Fruit fly (Drosophila melanogaster) whole organism, pupa: Measurements from ENCODE around the gene ND-20L.
A peak's percentile ranks its signal among the peaks of the same experiment; 100 is the strongest.

ENCODE experiments used
- CG10348 ChIP-seq: fragments of 200-800 bp; sonication (Bioruptor generic); IDR thresholded peaks from 2 replicates; pipeline ENCODE4 v1.3.6; 2022; ENCODE audit warnings: missing biosample characterization, missing genetic modification characterization
- CG12605 ChIP-seq: fragments of 200-800 bp; sonication (Bioruptor generic); IDR thresholded peaks from 2 replicates; pipeline ENCODE4 v1.3.6; 2022; ENCODE audit warnings: missing biosample characterization, missing genetic modification characterization
- CG13204 ChIP-seq: fragments of 200-800 bp; sonication (Bioruptor generic); optimal IDR thresholded peaks from 2 replicates; lab custom pipeline; 2018; ENCODE audit warnings: missing biosample characterization, mild to moderate bottlenecking, missing genetic modification characterization, moderate library complexity
- CG14655 ChIP-seq: fragments of 200-800 bp; sonication (Bioruptor generic); optimal IDR thresholded peaks from 3 replicates; lab custom pipeline; 2017; ENCODE audit warnings: mild to moderate bottlenecking, missing biosample characterization, missing genetic modification reagents, missing genetic modification characterization
- CG15710 ChIP-seq: fragments of 200-800 bp; sonication (Bioruptor generic); optimal IDR thresholded peaks from 2 replicates; lab custom pipeline; 2018; ENCODE audit warnings: missing biosample characterization, mild to moderate bottlenecking, missing genetic modification characterization, moderate library complexity
- CG17806 ChIP-seq: fragments of 200-800 bp; sonication (Bioruptor generic); optimal IDR thresholded peaks from 2 replicates; lab custom pipeline; 2018; ENCODE audit warnings: missing biosample characterization, mild to moderate bottlenecking, missing genetic modification characterization, moderate library complexity
- CG32121 ChIP-seq: fragments of 200-800 bp; sonication (Bioruptor generic); IDR thresholded peaks from 2 replicates; pipeline ENCODE4 v1.3.6; 2022; ENCODE audit warnings: missing biosample characterization, missing genetic modification characterization
- CG34367 ChIP-seq: fragments of 200-800 bp; sonication (Bioruptor generic); optimal IDR thresholded peaks from 2 replicates; lab custom pipeline; 2018; ENCODE audit warnings: missing biosample characterization, mild to moderate bottlenecking, missing genetic modification characterization
- CG4496 ChIP-seq: fragments of 200-800 bp; sonication (Bioruptor generic); IDR thresholded peaks from 3 replicates; pipeline ENCODE4 v1.3.6; 2022; ENCODE audit warnings: missing biosample characterization, missing genetic modification characterization
- CG8159 ChIP-seq: fragments of 200-800 bp; sonication (Bioruptor generic); optimal IDR thresholded peaks from 3 replicates; lab custom pipeline; 2018; ENCODE audit warnings: missing biosample characterization, mild to moderate bottlenecking, missing genetic modification characterization, moderate library complexity
- CG8301 ChIP-seq: fragments of 200-800 bp; sonication (Bioruptor generic); optimal IDR thresholded peaks from 2 replicates; lab custom pipeline; 2018; ENCODE audit warnings: missing biosample characterization, mild to moderate bottlenecking, missing genetic modification characterization
- CG9948 ChIP-seq: fragments of 200-800 bp; sonication (Bioruptor generic); optimal IDR thresholded peaks from 2 replicates; lab custom pipeline; 2018; ENCODE audit warnings: missing biosample characterization, mild to moderate bottlenecking, missing genetic modification characterization, moderate library complexity
- D1 ChIP-seq: fragments of 200-800 bp; sonication (Bioruptor generic); optimal IDR thresholded peaks from 2 replicates; lab custom pipeline; 2018; ENCODE audit warnings: missing biosample characterization, mild to moderate bottlenecking, missing genetic modification characterization, moderate library complexity
- EcR ChIP-seq: fragments of 200-800 bp; sonication (Bioruptor generic); optimal IDR thresholded peaks from 3 replicates; lab custom pipeline; 2019; ENCODE audit warnings: missing biosample characterization, missing genetic modification characterization, mild to moderate bottlenecking, moderate library complexity, missing genetic modification reagents
- Ets98B ChIP-seq: fragments of 200-800 bp; sonication (Bioruptor generic); IDR thresholded peaks from 2 replicates; pipeline ENCODE4 v1.3.6; 2022; ENCODE audit warnings: missing biosample characterization, missing genetic modification characterization
- Pif1A ChIP-seq: fragments of 200-800 bp; sonication (Bioruptor generic); optimal IDR thresholded peaks from 3 replicates; lab custom pipeline; 2016; ENCODE audit warnings: missing biosample characterization, missing genetic modification characterization
- Pif1B ChIP-seq: fragments of 200-800 bp; sonication (Bioruptor generic); optimal IDR thresholded peaks from 3 replicates; lab custom pipeline; 2016; ENCODE audit warnings: missing biosample characterization, missing genetic modification characterization
- Snoo ChIP-seq: fragments of 200-800 bp; sonication (Bioruptor generic); optimal IDR thresholded peaks from 3 replicates; lab custom pipeline; 2017; ENCODE audit warnings: missing biosample characterization, mild to moderate bottlenecking, missing genetic modification characterization, inconsistent platforms
- fd96Ca ChIP-seq: fragments of 200-800 bp; sonication (Bioruptor generic); IDR thresholded peaks from 3 replicates; pipeline ENCODE4 v1.3.6; 2022; ENCODE audit warnings: missing biosample characterization, missing genetic modification characterization
- gl ChIP-seq: fragments of 200-800 bp; sonication (Bioruptor generic); optimal IDR thresholded peaks from 2 replicates; lab custom pipeline; 2018; ENCODE audit warnings: missing biosample characterization, mild to moderate bottlenecking, missing genetic modification characterization
- rn ChIP-seq: fragments of 200-800 bp; sonication (Bioruptor generic); IDR thresholded peaks from 2 replicates; pipeline ENCODE4 v1.3.6; 2022; ENCODE audit warnings: missing biosample characterization, missing genetic modification characterization

ND-20L gene

DNA sequence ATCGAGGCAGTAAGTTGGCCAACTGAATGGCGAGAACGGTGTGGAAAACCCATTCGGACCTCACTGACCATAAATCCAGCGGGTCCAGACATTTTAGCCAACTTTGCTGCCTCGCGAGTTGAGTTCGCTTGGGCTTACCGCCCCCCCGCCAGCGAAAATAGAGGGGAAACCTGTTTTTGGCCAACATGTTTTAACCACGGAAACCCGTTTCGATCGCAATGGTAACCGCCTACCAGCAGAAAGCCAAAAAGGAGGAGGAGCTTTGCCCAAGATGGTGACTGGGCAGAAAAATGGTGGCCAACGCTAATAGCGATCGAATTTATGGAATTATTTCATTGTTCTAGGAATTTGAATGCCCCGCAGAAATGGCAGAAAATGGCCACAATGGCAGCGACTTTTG, 11.0 kb downstream of the ND-20L start:
- no peak for TF ChIP-seq CG32121 (GFP tag; lab: Robert Waterston, UW)
- TF ChIP-seq gl = peak; percentile 7

DNA sequence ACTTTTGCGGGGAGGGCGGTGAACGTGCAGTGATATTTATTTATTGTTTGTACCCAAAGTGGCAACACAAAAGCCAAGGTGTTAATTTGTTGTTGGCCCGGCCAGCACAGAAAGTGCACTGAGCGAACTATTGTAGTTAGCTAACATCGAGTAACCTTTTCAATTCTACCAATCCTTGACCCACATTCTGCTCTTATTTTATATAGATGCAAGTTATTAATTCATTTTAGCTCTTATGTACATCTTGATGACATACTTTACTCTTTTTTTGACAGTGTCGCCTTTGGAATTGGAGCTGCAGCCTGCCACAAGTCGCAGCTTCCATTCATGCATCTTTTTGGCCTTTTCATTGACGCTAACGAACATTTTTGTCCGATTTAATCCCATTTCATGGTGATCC, 22.9 kb downstream of the ND-20L start:
- TF ChIP-seq CG14655 (GFP tag; lab: Kevin White, UChicago) (peak; percentile 47), Ets98B (GFP tag; lab: Robert Waterston, UW) (0 out of 2 replicates have a peak, but pooled peaks have one; percentile 13), gl (no peak), Pif1B (GFP tag; lab: Kevin White, UChicago) (peak; percentile 1), CG15710 (peak; percentile 26), CG13204 (GFP tag; lab: Kevin White, UChicago) (no peak), fd96Ca (GFP tag; lab: Robert Waterston, UW) (peak; percentile 44; the same call in 1 of the 3 replicates), CG8301 (peak; percentile 23), Snoo (tag; lab: Kevin White, UChicago) (peak; percentile 50), CG4496 (GFP tag; lab: Robert Waterston, UW) (no peak; the same call in 2 of the 3 replicates), CG9948 (tag; lab: Kevin White, UChicago) (peak; percentile 44), D1 (tag; lab: Kevin White, UChicago) (no peak), CG17806 (tag; lab: Kevin White, UChicago) (peak; percentile 38), Pif1A (GFP tag; lab: Kevin White, UChicago) (peak; percentile 54), CG8159 (tag; lab: Kevin White, UChicago) (peak; percentile 53), CG34367 (tag; lab: Kevin White, UChicago) (peak; percentile 21), CG12605 (GFP tag; lab: Robert Waterston, UW) (no peak), EcR (GFP tag; lab: Kevin White, UChicago) (no peak)

DNA sequence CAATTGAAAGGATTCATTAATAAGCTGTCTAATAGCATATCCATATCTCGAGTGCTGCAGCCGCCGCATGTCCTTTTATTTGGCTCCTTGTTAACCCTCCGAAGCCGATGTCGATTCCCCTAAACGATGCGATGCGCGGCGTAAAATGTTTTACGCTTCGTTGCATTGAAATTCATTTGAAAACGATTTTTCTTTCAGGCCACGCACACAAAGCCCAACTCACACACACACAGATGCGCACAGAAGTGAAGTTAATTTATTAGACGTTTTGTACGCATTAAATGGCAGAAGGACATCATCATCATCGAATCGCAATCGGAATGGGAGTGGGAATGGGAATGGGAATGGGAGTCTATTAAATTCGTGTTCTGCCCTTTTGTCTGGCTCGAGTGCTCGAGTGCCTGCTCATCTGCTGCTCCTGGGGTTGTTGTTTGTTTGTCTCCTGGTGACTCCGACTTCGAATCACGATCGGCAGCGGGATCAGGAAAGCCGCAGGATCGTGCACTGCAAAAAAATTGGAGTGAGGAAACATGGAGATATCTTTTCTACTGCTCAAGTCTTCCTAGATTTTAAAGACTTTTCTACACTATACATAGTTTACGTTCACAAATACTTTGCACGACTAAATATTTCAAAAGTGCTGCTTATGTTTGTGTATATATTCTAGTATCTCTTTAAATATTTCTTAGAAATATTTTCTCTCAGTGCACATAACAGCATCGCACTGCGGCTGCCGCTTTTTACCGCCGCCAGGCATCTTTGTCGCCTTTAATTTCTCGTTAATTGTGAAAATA, 25.6 kb downstream of the ND-20L start:
- no peak for TF ChIP-seq CG34367 (tag; lab: Kevin White, UChicago)
- TF ChIP-seq D1 (tag; lab: Kevin White, UChicago) = no peak
- no peak for TF ChIP-seq CG4496 (GFP tag; lab: Robert Waterston, UW)
- no peak for TF ChIP-seq Pif1B (GFP tag; lab: Kevin White, UChicago)
- TF ChIP-seq rn (GFP tag; lab: Robert Waterston, UW) = no peak
- no peak for TF ChIP-seq Pif1A (GFP tag; lab: Kevin White, UChicago)
- TF ChIP-seq EcR (GFP tag; lab: Kevin White, UChicago) = no peak
- no peak for TF ChIP-seq CG8159 (tag; lab: Kevin White, UChicago)
- no peak for TF ChIP-seq CG17806 (tag; lab: Kevin White, UChicago)
- no peak for TF ChIP-seq fd96Ca (GFP tag; lab: Robert Waterston, UW)
- no peak for TF ChIP-seq CG15710
- TF ChIP-seq CG12605 (GFP tag; lab: Robert Waterston, UW) = no peak
- no peak for TF ChIP-seq CG10348 (GFP tag; lab: Robert Waterston, UW)
- TF ChIP-seq, all 21 proteins: peak for 0

DNA sequence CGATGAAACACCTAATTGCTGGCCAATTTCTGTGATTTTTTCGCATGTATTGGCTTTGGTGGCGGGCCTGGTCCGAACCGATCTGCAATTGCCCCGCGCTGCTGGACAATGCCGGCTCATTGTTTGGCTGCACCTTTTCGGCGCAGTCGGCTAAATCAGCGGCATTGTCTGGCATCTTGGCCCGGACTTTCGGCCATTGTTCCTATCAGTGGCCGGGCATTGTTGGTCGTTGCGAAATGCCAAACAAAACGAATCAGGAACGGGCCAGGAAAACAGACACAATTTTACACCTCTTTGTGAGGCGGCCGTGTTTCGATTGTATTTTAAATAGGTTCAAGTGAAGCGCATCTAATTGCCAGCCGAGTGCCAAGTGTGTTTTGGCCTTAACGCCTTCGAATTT, 29.6 kb downstream of the ND-20L start:
- TF ChIP-seq CG4496 (GFP tag; lab: Robert Waterston, UW) = no peak
- no peak for TF ChIP-seq Pif1A (GFP tag; lab: Kevin White, UChicago)
- TF ChIP-seq rn (GFP tag; lab: Robert Waterston, UW) = no peak
- TF ChIP-seq fd96Ca (GFP tag; lab: Robert Waterston, UW) = no peak
- no peak for TF ChIP-seq Ets98B (GFP tag; lab: Robert Waterston, UW)
- no peak for TF ChIP-seq CG17806 (tag; lab: Kevin White, UChicago)
- TF ChIP-seq CG12605 (GFP tag; lab: Robert Waterston, UW) = no peak
- TF ChIP-seq Snoo (tag; lab: Kevin White, UChicago) = no peak
- no peak for TF ChIP-seq gl
- no peak for TF ChIP-seq CG32121 (GFP tag; lab: Robert Waterston, UW)
- no peak for TF ChIP-seq CG13204 (GFP tag; lab: Kevin White, UChicago)
- TF ChIP-seq CG15710 = no peak
- no peak for TF ChIP-seq CG8301
- TF ChIP-seq Pif1B (GFP tag; lab: Kevin White, UChicago) = no peak
- TF ChIP-seq CG14655 (GFP tag; lab: Kevin White, UChicago) = no peak
- no peak for TF ChIP-seq EcR (GFP tag; lab: Kevin White, UChicago)
- no peak for TF ChIP-seq D1 (tag; lab: Kevin White, UChicago)

DNA sequence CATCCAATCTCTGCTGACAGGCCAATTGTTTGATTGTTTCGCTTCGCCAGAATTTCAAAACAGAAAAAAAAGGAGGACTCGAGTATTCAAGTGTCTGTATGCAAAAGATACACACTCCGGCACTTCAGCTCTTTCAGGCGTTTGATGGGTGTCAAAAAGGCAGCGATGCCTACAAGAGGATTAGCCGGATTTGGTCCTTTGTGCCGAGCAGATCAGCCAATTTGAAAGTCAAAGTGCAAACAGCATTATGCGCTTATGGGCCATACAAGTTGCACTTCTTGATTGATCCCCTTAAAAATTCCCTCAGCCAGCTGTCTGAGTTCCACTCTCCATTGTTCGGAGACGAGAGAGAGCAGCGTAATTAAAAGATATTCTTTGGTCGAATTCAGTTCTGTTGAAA, 30.9 kb downstream of the ND-20L start:
- TF ChIP-seq Snoo (tag; lab: Kevin White, UChicago) = no peak
- no peak for TF ChIP-seq CG34367 (tag; lab: Kevin White, UChicago)
- no peak for TF ChIP-seq EcR (GFP tag; lab: Kevin White, UChicago)
- TF ChIP-seq Ets98B (GFP tag; lab: Robert Waterston, UW) = no peak
- TF ChIP-seq, all 21 proteins: peak for 0
